Worm (Caenorhabditis elegans): ENCODE results near the gene fipr-18.

Gene fipr-18

ce11 chrIII:7488303-7488702 is 29.2 kb downstream of the fipr-18 start:
- no peak for TF ChIP-seq med-1 (GFP tag; optimal IDR thresholded peaks at IDR 0.05; ENCODE audit: insufficient read depth)
- no peak for TF ChIP-seq klf-2 (GFP tag; conservative IDR thresholded peaks at IDR 0.05)
- TF ChIP-seq ztf-29 (GFP tag; IDR thresholded peaks at IDR 0.05): no peak
- no peak for TF ChIP-seq flt-1 (GFP tag; IDR thresholded peaks at IDR 0.05)
- no peak for TF ChIP-seq T22C8.4 (GFP tag; IDR thresholded peaks at IDR 0.05)
- no peak for TF ChIP-seq ref-1 (GFP tag; conservative IDR thresholded peaks at IDR 0.05)
- TF ChIP-seq cog-1 (tag; optimal IDR thresholded peaks at IDR 0.05): no peak
- TF ChIP-seq tab-1 (GFP tag; IDR thresholded peaks at IDR 0.05): no peak
- TF ChIP-seq ztf-23 (GFP tag; IDR thresholded peaks at IDR 0.05): no peak

ce11 chrIII:7489055-7489534 is 30.0 kb downstream of the fipr-18 start, which contains the start of gene mup-4:
TSS of gene mup-4 (minus strand) at chrIII:7489105.
- TF ChIP-seq flt-1 (GFP tag; IDR thresholded peaks at IDR 0.05) (no peak), med-1 (GFP tag; optimal IDR thresholded peaks at IDR 0.05; ENCODE audit: insufficient read depth) (no peak), ztf-29 (GFP tag; IDR thresholded peaks at IDR 0.05) (no peak), tab-1 (GFP tag; IDR thresholded peaks at IDR 0.05) (no peak), ztf-23 (GFP tag; IDR thresholded peaks at IDR 0.05) (no peak), ref-1 (GFP tag; conservative IDR thresholded peaks at IDR 0.05) (no peak), klf-2 (GFP tag; conservative IDR thresholded peaks at IDR 0.05) (no peak), T22C8.4 (GFP tag; IDR thresholded peaks at IDR 0.05) (no peak)

ce11 chrIII:7490061-7490460 is 30.9 kb downstream of the fipr-18 start:
- no peak for TF ChIP-seq med-1 (GFP tag; optimal IDR thresholded peaks at IDR 0.05; ENCODE audit: insufficient read depth)
- no peak for TF ChIP-seq cog-1 (tag; optimal IDR thresholded peaks at IDR 0.05)

- TF ChIP-seq cog-1 (tag; optimal IDR thresholded peaks at IDR 0.05): no peak
- no peak for TF ChIP-seq ztf-29 (GFP tag; IDR thresholded peaks at IDR 0.05)
- TF ChIP-seq flt-1 (GFP tag; IDR thresholded peaks at IDR 0.05): no peak
- no peak for TF ChIP-seq T22C8.4 (GFP tag; IDR thresholded peaks at IDR 0.05)
- no peak for TF ChIP-seq med-1 (GFP tag; optimal IDR thresholded peaks at IDR 0.05; ENCODE audit: insufficient read depth)
These were observed 32.8 kb downstream of the fipr-18 start for ce11 chrIII:7491931-7492330.

DNA sequence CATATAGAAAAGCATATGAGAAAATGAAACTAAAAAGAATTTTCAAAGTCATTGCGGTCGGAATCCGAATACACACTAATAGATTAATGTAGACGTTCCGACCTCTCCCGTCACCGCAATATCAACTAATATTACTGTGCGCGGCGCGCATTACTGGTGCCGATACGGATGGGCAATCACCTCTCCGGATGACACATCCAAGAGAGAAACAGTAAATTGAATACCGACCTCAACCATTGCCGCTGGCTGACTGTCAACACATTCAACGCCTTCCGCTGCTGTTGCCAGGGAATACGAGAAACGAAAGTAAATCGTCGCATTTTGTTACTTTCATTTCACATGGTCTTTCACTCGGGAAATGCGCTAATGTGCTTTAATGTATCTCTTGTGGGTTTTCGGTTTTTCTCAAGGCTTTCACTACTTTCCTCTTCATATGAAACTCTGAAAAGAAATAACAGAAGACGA is 35.8 kb downstream of the fipr-18 start:
- TF ChIP-seq flt-1 (GFP tag; IDR thresholded peaks at IDR 0.05) (peak; percentile 78), cog-1 (tag; optimal IDR thresholded peaks at IDR 0.05) (no peak)

- TF ChIP-seq ztf-29 (GFP tag; IDR thresholded peaks at IDR 0.05): no peak
These were observed 36.6 kb downstream of the fipr-18 start for ce11 chrIII:7495616-7496146.

ce11 chrIII:7497782-7498266 is 38.7 kb downstream of the fipr-18 start, which contains the start of gene cgh-1:
TSS of gene cgh-1 (minus strand) at chrIII:7497832.
- TF ChIP-seq T22C8.4 (GFP tag; IDR thresholded peaks at IDR 0.05) (no peak), cog-1 (tag; optimal IDR thresholded peaks at IDR 0.05) (no peak), klf-2 (GFP tag; conservative IDR thresholded peaks at IDR 0.05) (no peak), flt-1 (GFP tag; IDR thresholded peaks at IDR 0.05) (no peak), med-1 (GFP tag; optimal IDR thresholded peaks at IDR 0.05; ENCODE audit: insufficient read depth) (no peak), tab-1 (GFP tag; IDR thresholded peaks at IDR 0.05) (no peak), ztf-23 (GFP tag; IDR thresholded peaks at IDR 0.05) (no peak), ref-1 (GFP tag; conservative IDR thresholded peaks at IDR 0.05) (no peak), ztf-29 (GFP tag; IDR thresholded peaks at IDR 0.05) (no peak)

ce11 chrIII:7498346-7498745 is 39.2 kb downstream of the fipr-18 start:
- TF ChIP-seq ref-1 (GFP tag; conservative IDR thresholded peaks at IDR 0.05) (no peak), ztf-29 (GFP tag; IDR thresholded peaks at IDR 0.05) (peak; percentile 69), klf-2 (GFP tag; conservative IDR thresholded peaks at IDR 0.05) (no peak), cog-1 (tag; optimal IDR thresholded peaks at IDR 0.05) (peak; percentile 63), tab-1 (GFP tag; IDR thresholded peaks at IDR 0.05) (0 out of 2 replicates have a peak, but pooled peaks have one; percentile 20), T22C8.4 (GFP tag; IDR thresholded peaks at IDR 0.05) (no peak), flt-1 (GFP tag; IDR thresholded peaks at IDR 0.05) (peak; percentile 61; the same call in 1 of the 2 replicates), ztf-23 (GFP tag; IDR thresholded peaks at IDR 0.05) (peak; percentile 64; the same call in 1 of the 2 replicates), med-1 (GFP tag; optimal IDR thresholded peaks at IDR 0.05; ENCODE audit: insufficient read depth) (no peak)

- TF ChIP-seq klf-2 (GFP tag; conservative IDR thresholded peaks at IDR 0.05): no peak
- no peak for TF ChIP-seq ztf-29 (GFP tag; IDR thresholded peaks at IDR 0.05)
- TF ChIP-seq T22C8.4 (GFP tag; IDR thresholded peaks at IDR 0.05): no peak
- no peak for TF ChIP-seq ref-1 (GFP tag; conservative IDR thresholded peaks at IDR 0.05)
- TF ChIP-seq cog-1 (tag; optimal IDR thresholded peaks at IDR 0.05): peak; percentile 17
- TF ChIP-seq med-1 (GFP tag; optimal IDR thresholded peaks at IDR 0.05; ENCODE audit: insufficient read depth): peak; percentile 13
- no peak for TF ChIP-seq ztf-23 (GFP tag; IDR thresholded peaks at IDR 0.05)
- no peak for TF ChIP-seq flt-1 (GFP tag; IDR thresholded peaks at IDR 0.05)
- TF ChIP-seq tab-1 (GFP tag; IDR thresholded peaks at IDR 0.05): no peak
These were observed 40.3 kb downstream of the fipr-18 start, which contains the start of the genes C07H6.9 and sap-140 for ce11 chrIII:7499421-7499902. TSS of gene C07H6.9 (minus strand) at chrIII:7499471. TSS of gene sap-140 (plus strand) at chrIII:7499738.

DNA sequence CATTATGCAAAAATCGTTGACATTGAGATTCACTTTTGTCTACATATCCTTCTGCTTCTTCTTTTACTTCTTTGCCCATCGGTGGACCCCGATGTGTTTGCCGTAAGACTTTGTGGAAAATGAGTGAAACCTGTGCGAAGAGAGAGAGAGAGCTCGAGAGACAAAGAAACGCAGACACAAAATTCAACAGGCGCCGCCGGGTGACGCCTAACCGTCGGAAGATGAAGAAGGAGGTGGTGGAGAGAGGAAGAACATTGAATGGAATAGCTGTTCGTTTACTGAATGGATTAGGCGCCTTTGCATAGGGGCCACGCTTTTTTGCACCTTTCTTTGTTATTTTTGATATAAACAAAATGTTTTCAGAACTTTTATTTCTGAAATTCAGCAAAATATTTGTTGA is 47.9 kb downstream of the fipr-18 start:
- no peak for TF ChIP-seq ref-1 (GFP tag; conservative IDR thresholded peaks at IDR 0.05)
- no peak for TF ChIP-seq ztf-23 (GFP tag; IDR thresholded peaks at IDR 0.05)
- TF ChIP-seq flt-1 (GFP tag; IDR thresholded peaks at IDR 0.05): no peak
- TF ChIP-seq cog-1 (tag; optimal IDR thresholded peaks at IDR 0.05): no peak

Measured in whole organism, midembryonic.